Fruit fly (Drosophila melanogaster) whole organism, embryonic: ENCODE results near the gene AstA.

Experiments used
- CG10274 ChIP-seq: fragments of 200-800 bp; sonication (Bioruptor generic); optimal IDR thresholded peaks from 3 replicates; lab custom pipeline; 2017; ENCODE audit warnings: missing biosample characterization, mild to moderate bottlenecking, missing genetic modification characterization
- CG1647 ChIP-seq: fragments of 200-800 bp; sonication (Bioruptor generic); optimal IDR thresholded peaks from 3 replicates; lab custom pipeline; 2016; ENCODE audit warnings: missing biosample characterization, missing genetic modification characterization
- CG9876 ChIP-seq: fragments of 200-800 bp; sonication (Bioruptor generic); optimal IDR thresholded peaks from 2 replicates; lab custom pipeline; 2016; ENCODE audit warnings: missing biosample characterization, missing genetic modification characterization
- MBD-R2 ChIP-seq: fragments of 200-800 bp; sonication (Bioruptor generic); IDR thresholded peaks from 2 replicates; pipeline ENCODE4 v1.3.6; 2022; ENCODE audit warnings: missing biosample characterization, missing genetic modification characterization
- Sry-β ChIP-seq: fragments of 200-800 bp; sonication (Bioruptor generic); optimal IDR thresholded peaks from 2 replicates; lab custom pipeline; 2018; ENCODE audit warnings: missing biosample characterization, mild to moderate bottlenecking, missing genetic modification characterization, moderate library complexity
- ase ChIP-seq: fragments of 200-800 bp; sonication (Bioruptor generic); IDR thresholded peaks from 3 replicates; pipeline ENCODE4 v1.3.6; 2022; ENCODE audit warnings: missing biosample characterization, missing genetic modification characterization
- esg ChIP-seq: fragments of 200-800 bp; sonication (Bioruptor generic); conservative IDR thresholded peaks from 2 replicates; pipeline ENCODE4 v1.3.6; 2022; ENCODE audit warnings: missing biosample characterization, missing genetic modification characterization
- fd3F ChIP-seq: fragments of 200-800 bp; sonication (Bioruptor generic); optimal IDR thresholded peaks from 2 replicates; lab custom pipeline; 2018; ENCODE audit warnings: missing biosample characterization, mild to moderate bottlenecking, missing genetic modification characterization, moderate library complexity
- h ChIP-seq: fragments of >200 bp; optimal IDR thresholded peaks from 2 replicates; lab custom pipeline; 2017
- p53 ChIP-seq: fragments of 200-800 bp; sonication (Bioruptor generic); optimal IDR thresholded peaks from 2 replicates; lab custom pipeline; 2016; ENCODE audit warnings: missing biosample characterization, missing genetic modification characterization
- prd ChIP-seq, 3 experiments: fragments of >200 bp in 2 of 3; fragments of 200-800 bp in 1 of 3; sonication (Bioruptor generic) in 1 of 3; optimal IDR thresholded peaks in 2 of 3; IDR thresholded peaks in 1 of 3; 2 replicates in 2 of 3; 3 replicates in 1 of 3; pipeline versions ENCODE4 v1.3.6 to Lab custom; 2017 to 2022; ENCODE audit warnings: missing biosample characterization in 1 of 3, missing genetic modification characterization in 1 of 3
- usp ChIP-seq: fragments of >200 bp; optimal IDR thresholded peaks from 2 replicates; lab custom pipeline; 2017; ENCODE audit warnings: missing biosample characterization, missing genetic modification characterization

DNA sequence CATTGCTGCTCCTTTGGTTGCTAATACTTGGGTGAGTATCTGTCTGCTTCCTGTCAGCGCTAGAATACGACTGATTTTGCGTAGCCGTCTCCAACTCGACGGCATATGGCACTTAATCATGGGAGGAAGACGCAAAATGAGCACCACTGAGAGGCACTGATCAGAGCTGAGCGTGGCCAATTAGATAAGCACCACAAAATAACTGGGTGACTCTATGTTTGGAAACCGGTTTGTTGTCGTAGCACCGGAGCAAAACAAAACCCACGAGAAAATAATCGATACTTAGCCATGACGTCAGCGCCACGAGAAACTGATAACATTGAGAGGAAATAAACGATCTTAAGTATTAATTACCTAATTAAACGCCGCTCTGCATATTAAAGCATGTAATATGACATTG lies 34.6 kb upstream of the AstA start, which contains the start of gene Ude:
- TF ChIP-seq MBD-R2 (GFP tag; lab: Robert Waterston, UW): no peak
- TF ChIP-seq ase (GFP tag; lab: Robert Waterston, UW): no peak
- no peak for TF ChIP-seq esg (GFP tag; lab: Robert Waterston, UW)
- no peak for TF ChIP-seq h (lab: Kevin White, UChicago)
- no peak for TF ChIP-seq prd (optimal IDR thresholded peaks at IDR 0.05; lab: Kevin White, UChicago)
- no peak for TF ChIP-seq prd (GFP tag; IDR thresholded peaks at IDR 0.05; lab: Robert Waterston, UW)
- TF ChIP-seq CG1647 (GFP tag; lab: Kevin White, UChicago): no peak
- peak; percentile 8 for TF ChIP-seq Sry-β (GFP tag; lab: Kevin White, UChicago)
- TF ChIP-seq CG10274 (GFP tag; lab: Kevin White, UChicago): no peak
- TF ChIP-seq fd3F (GFP tag; lab: Kevin White, UChicago): no peak
- TF ChIP-seq usp (GFP tag; lab: Kevin White, UChicago): no peak
- no peak for TF ChIP-seq p53 (GFP tag; lab: Kevin White, UChicago)
- no peak for TF ChIP-seq CG9876 (GFP tag; lab: Kevin White, UChicago)
